Fruit fly (Drosophila melanogaster): ENCODE measurements around the gene Gr22f.

DNA sequence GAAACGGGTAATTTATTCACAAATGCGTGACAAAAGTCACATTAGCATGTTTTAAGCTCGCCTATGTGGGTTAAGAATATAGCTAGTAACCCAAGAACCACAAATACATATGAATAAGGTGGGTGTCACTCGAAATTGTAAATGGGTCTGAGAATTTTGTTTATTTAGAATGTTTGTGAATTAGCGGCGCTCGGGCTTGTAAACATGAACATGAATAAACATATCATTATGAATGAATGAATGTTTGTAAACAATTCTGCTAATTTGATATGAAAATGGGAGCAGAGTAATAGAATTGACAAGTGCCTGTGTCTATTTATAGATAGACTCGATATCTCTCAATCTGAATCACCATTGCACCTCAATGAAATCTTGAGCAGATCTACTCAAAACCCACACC is 21.1 kb downstream of the Gr22f start:
- no peak for TF ChIP-seq ttk (optimal IDR thresholded peaks at IDR 0.05)
- TF ChIP-seq psq (optimal IDR thresholded peaks at IDR 0.05), result no peak
- TF ChIP-seq insv (optimal IDR thresholded peaks at IDR 0.05), result no peak
- no peak for TF ChIP-seq h (optimal IDR thresholded peaks at IDR 0.05)
- TF ChIP-seq Sin3A (optimal IDR thresholded peaks at IDR 0.05), result no peak
- no peak for TF ChIP-seq Myc (optimal IDR thresholded peaks at IDR 0.05)

Data from Kc167 (cell line).